Worm (Caenorhabditis elegans) whole organism, L2 larva: ENCODE measurements around the gene C18H7.11.

Experiments used
- alr-1 ChIP-seq: fragments of 150-350 bp; optimal IDR thresholded peaks from 2 replicates; lab custom pipeline; 2014; ENCODE audit warnings: missing biosample characterization, missing genetic modification characterization
- blmp-1 ChIP-seq: sonication (generic microtip); optimal IDR thresholded peaks from 2 replicates; lab custom pipeline; 2017; ENCODE audit warnings: missing genetic modification characterization, mild to moderate bottlenecking, missing compliant biosample characterization, antibody characterized with exemption, moderate library complexity; ENCODE audit not compliant: insufficient read depth
- egl-27 ChIP-seq: sonication (generic microtip); optimal IDR thresholded peaks from 3 replicates; lab custom pipeline; 2017; ENCODE audit warnings: missing biosample characterization, missing genetic modification reagents, missing genetic modification characterization
- elt-3 ChIP-seq: sonication (generic microtip); optimal IDR thresholded peaks from 2 replicates; lab custom pipeline; 2017; ENCODE audit warnings: missing biosample characterization, missing genetic modification characterization
- fos-1 ChIP-seq: fragments of 150-350 bp; optimal IDR thresholded peaks from 2 replicates; lab custom pipeline; 2014; ENCODE audit warnings: missing biosample characterization, missing genetic modification characterization
- lin-13 ChIP-seq: fragments of 150-350 bp; optimal IDR thresholded peaks from 2 replicates; lab custom pipeline; 2014; ENCODE audit warnings: missing biosample characterization, missing genetic modification reagents, missing genetic modification characterization
- lin-39 ChIP-seq: fragments of 150-350 bp; optimal IDR thresholded peaks from 2 replicates; lab custom pipeline; 2014; ENCODE audit warnings: missing biosample characterization, missing genetic modification reagents, missing genetic modification characterization
- lsy-2 ChIP-seq, 2 experiments: fragments of 150-350 bp in 1 of 2; sonication (generic microtip) in 1 of 2; optimal IDR thresholded peaks; 2 replicates each; lab custom pipeline; 2014 to 2017; ENCODE audit warnings: missing biosample characterization in 2 of 2, missing genetic modification characterization in 2 of 2
- nhr-11 ChIP-seq: fragments of 150-350 bp; optimal IDR thresholded peaks from 2 replicates; lab custom pipeline; 2014; ENCODE audit warnings: missing biosample characterization, missing genetic modification characterization
- nhr-12 ChIP-seq: fragments of 150-350 bp; optimal IDR thresholded peaks from 2 replicates; lab custom pipeline; 2014; ENCODE audit warnings: missing biosample characterization, missing genetic modification characterization
- skn-1 ChIP-seq: sonication (generic microtip); optimal IDR thresholded peaks from 2 replicates; lab custom pipeline; 2017; ENCODE audit warnings: missing biosample characterization, missing genetic modification characterization
- snpc-4 ChIP-seq: fragments of 150-350 bp; optimal IDR thresholded peaks from 2 replicates; lab custom pipeline; 2014; ENCODE audit warnings: missing biosample characterization, missing genetic modification characterization
- unc-62 ChIP-seq: fragments of 150-350 bp; optimal IDR thresholded peaks from 2 replicates; lab custom pipeline; 2014; ENCODE audit warnings: missing biosample characterization, missing genetic modification reagents, missing genetic modification characterization
- ztf-11 ChIP-seq: sonication (generic microtip); optimal IDR thresholded peaks from 2 replicates; lab custom pipeline; 2017; ENCODE audit warnings: missing biosample characterization, missing genetic modification characterization

ce11 chrIV:619766-620165 is 23.1 kb downstream of the C18H7.11 start:
- TF ChIP-seq nhr-12 (tag; lab: Kevin White, UChicago) (no peak), lsy-2 (tag; optimal IDR thresholded peaks at IDR 0.05; lab: Kevin White, UChicago) (no peak), fos-1 (tag; lab: Kevin White, UChicago) (no peak), egl-27 (no peak), lin-39 (tag; lab: Kevin White, UChicago) (no peak), alr-1 (tag; lab: Kevin White, UChicago) (no peak), blmp-1 (no peak), unc-62 (GFP tag; lab: Kevin White, UChicago) (no peak), ztf-11 (no peak), lin-13 (GFP tag; lab: Kevin White, UChicago) (no peak), snpc-4 (tag; lab: Kevin White, UChicago) (no peak), elt-3 (tag; lab: Kevin White, UChicago) (no peak), skn-1 (tag; lab: Kevin White, UChicago) (no peak), nhr-11 (tag; lab: Kevin White, UChicago) (no peak)
